Fruit fly (Drosophila melanogaster) whole organism, embryonic: ENCODE data around the gene CG8460.

ENCODE experiments used
- Ada2b ChIP-seq: fragments of 200-800 bp; sonication (Bioruptor generic); IDR thresholded peaks from 2 replicates; pipeline ENCODE4 v1.3.6; 2022; ENCODE audit warnings: missing biosample characterization, missing genetic modification characterization
- Aef1 ChIP-seq: fragments of 200-800 bp; sonication (Bioruptor generic); IDR thresholded peaks from 3 replicates; pipeline ENCODE4 v1.3.6; 2022; ENCODE audit warnings: missing biosample characterization, missing genetic modification characterization
- Atf6 ChIP-seq: fragments of 200-800 bp; sonication (Bioruptor generic); IDR thresholded peaks from 2 replicates; pipeline ENCODE4 v1.3.6; 2022; ENCODE audit warnings: missing biosample characterization, missing genetic modification characterization
- Bteb2 ChIP-seq: fragments of 200-800 bp; sonication (Bioruptor generic); optimal IDR thresholded peaks from 2 replicates; lab custom pipeline; 2016; ENCODE audit warnings: missing biosample characterization, missing genetic modification characterization
- CG10565 ChIP-seq: fragments of 200-800 bp; sonication (Bioruptor generic); optimal IDR thresholded peaks from 3 replicates; lab custom pipeline; 2016; ENCODE audit warnings: missing biosample characterization, mild to moderate bottlenecking, missing genetic modification characterization
- CG11398 ChIP-seq: fragments of 200-800 bp; sonication (Bioruptor generic); optimal IDR thresholded peaks from 2 replicates; lab custom pipeline; 2016; ENCODE audit warnings: missing biosample characterization, missing genetic modification characterization
- CG11696 ChIP-seq: fragments of 200-800 bp; sonication (Bioruptor generic); IDR thresholded peaks from 2 replicates; pipeline ENCODE4 v1.3.6; 2022; ENCODE audit warnings: missing biosample characterization, missing genetic modification characterization
- CG14860 ChIP-seq: fragments of 200-800 bp; sonication (Bioruptor generic); IDR thresholded peaks from 3 replicates; pipeline ENCODE4 v1.3.6; 2022; ENCODE audit warnings: missing biosample characterization, missing genetic modification characterization; ENCODE audit not compliant: partially characterized antibody
- CG15514 ChIP-seq: fragments of 200-800 bp; sonication (Bioruptor generic); optimal IDR thresholded peaks from 3 replicates; lab custom pipeline; 2017; ENCODE audit warnings: missing biosample characterization, missing genetic modification characterization, mild to moderate bottlenecking, moderate library complexity, missing genetic modification reagents
- CG16863 ChIP-seq: fragments of 200-800 bp; sonication (Bioruptor generic); optimal IDR thresholded peaks from 3 replicates; lab custom pipeline; 2016; ENCODE audit warnings: missing biosample characterization, missing genetic modification characterization
- CG17328 ChIP-seq: fragments of 200-800 bp; sonication (Bioruptor generic); IDR thresholded peaks from 2 replicates; pipeline ENCODE4 v1.3.6; 2022; ENCODE audit warnings: missing biosample characterization, missing genetic modification characterization
- CG18619 ChIP-seq: fragments of 200-800 bp; sonication (Bioruptor generic); optimal IDR thresholded peaks from 3 replicates; lab custom pipeline; 2017; ENCODE audit warnings: missing biosample characterization, mild to moderate bottlenecking, missing genetic modification characterization
- CG32767 ChIP-seq: fragments of 200-800 bp; sonication (Bioruptor generic); IDR thresholded peaks from 2 replicates; pipeline ENCODE4 v1.3.6; 2022; ENCODE audit warnings: missing biosample characterization, missing genetic modification characterization
- CG6254 ChIP-seq: fragments of 200-800 bp; sonication (Bioruptor generic); optimal IDR thresholded peaks from 3 replicates; lab custom pipeline; 2017; ENCODE audit warnings: mild to moderate bottlenecking, missing biosample characterization, missing genetic modification reagents, missing genetic modification characterization
- CG7556 ChIP-seq: fragments of 200-800 bp; sonication (Bioruptor generic); optimal IDR thresholded peaks from 2 replicates; lab custom pipeline; 2017; ENCODE audit warnings: missing biosample characterization, mild to moderate bottlenecking, missing genetic modification characterization
- CG7745 ChIP-seq: fragments of 200-800 bp; sonication (Bioruptor generic); optimal IDR thresholded peaks from 2 replicates; lab custom pipeline; 2018; ENCODE audit warnings: missing biosample characterization, mild to moderate bottlenecking, missing genetic modification characterization, moderate library complexity
- CG7928 ChIP-seq: fragments of 200-800 bp; sonication (Bioruptor generic); optimal IDR thresholded peaks from 2 replicates; lab custom pipeline; 2017; ENCODE audit warnings: missing biosample characterization, mild to moderate bottlenecking, missing genetic modification characterization
- CG8478 ChIP-seq: fragments of >200 bp; optimal IDR thresholded peaks from 2 replicates; lab custom pipeline; 2018
- CG9817 ChIP-seq: fragments of 200-800 bp; sonication (Bioruptor generic); optimal IDR thresholded peaks from 2 replicates; lab custom pipeline; 2018; ENCODE audit warnings: missing biosample characterization, mild to moderate bottlenecking, missing genetic modification characterization, moderate library complexity
- CTCF ChIP-seq: fragments of 200-800 bp; sonication (Bioruptor generic); optimal IDR thresholded peaks from 2 replicates; lab custom pipeline; 2017; ENCODE audit warnings: missing biosample characterization, mild to moderate bottlenecking, missing genetic modification characterization, moderate library complexity
- Dp ChIP-seq: fragments of 200-800 bp; sonication (Bioruptor generic); optimal IDR thresholded peaks from 2 replicates; lab custom pipeline; 2018; ENCODE audit warnings: missing biosample characterization, mild to moderate bottlenecking, missing genetic modification characterization, moderate library complexity
- Drgx ChIP-seq: fragments of 200-800 bp; sonication (Bioruptor generic); IDR thresholded peaks from 2 replicates; pipeline ENCODE4 v1.3.6; 2022; ENCODE audit warnings: missing biosample characterization, missing genetic modification characterization
- Elba2 ChIP-seq: fragments of 200-800 bp; sonication (Bioruptor generic); optimal IDR thresholded peaks from 3 replicates; lab custom pipeline; 2016; ENCODE audit warnings: missing biosample characterization, missing genetic modification characterization
- Fer3 ChIP-seq: fragments of 200-800 bp; sonication (Bioruptor generic); optimal IDR thresholded peaks from 2 replicates; lab custom pipeline; 2018; ENCODE audit warnings: missing biosample characterization, mild to moderate bottlenecking, missing genetic modification characterization, moderate library complexity
- HLH54F ChIP-seq: fragments of 200-800 bp; sonication (Bioruptor generic); optimal IDR thresholded peaks from 3 replicates; lab custom pipeline; 2016; ENCODE audit warnings: missing biosample characterization, missing genetic modification characterization
- Lim3 ChIP-seq: fragments of 200-800 bp; sonication (Bioruptor generic); IDR thresholded peaks from 2 replicates; pipeline ENCODE4 v1.3.6; 2022; ENCODE audit warnings: missing biosample characterization, missing genetic modification characterization
- Max ChIP-seq: fragments of 200-800 bp; sonication (Bioruptor generic); optimal IDR thresholded peaks from 2 replicates; lab custom pipeline; 2016; ENCODE audit warnings: missing biosample characterization, mild to moderate bottlenecking, missing genetic modification characterization
- Optix ChIP-seq: fragments of 200-800 bp; sonication (Bioruptor generic); IDR thresholded peaks from 3 replicates; pipeline ENCODE4 v1.3.6; 2022; ENCODE audit warnings: missing biosample characterization, missing genetic modification characterization
- Scr ChIP-seq: fragments of 200-800 bp; sonication (Bioruptor generic); IDR thresholded peaks from 2 replicates; pipeline ENCODE4 v1.3.6; 2022; ENCODE audit warnings: missing biosample characterization, missing genetic modification characterization; ENCODE audit not compliant: partially characterized antibody
- Sry-β ChIP-seq: fragments of 200-800 bp; sonication (Bioruptor generic); optimal IDR thresholded peaks from 2 replicates; lab custom pipeline; 2018; ENCODE audit warnings: missing biosample characterization, mild to moderate bottlenecking, missing genetic modification characterization, moderate library complexity
- ase ChIP-seq: fragments of 200-800 bp; sonication (Bioruptor generic); IDR thresholded peaks from 3 replicates; pipeline ENCODE4 v1.3.6; 2022; ENCODE audit warnings: missing biosample characterization, missing genetic modification characterization
- bcd ChIP-seq: fragments of 200-800 bp; sonication (Bioruptor generic); optimal IDR thresholded peaks from 2 replicates; lab custom pipeline; 2017; ENCODE audit warnings: missing biosample characterization, mild to moderate bottlenecking, missing genetic modification characterization
- bsh ChIP-seq, 2 experiments: fragments of 200-800 bp; sonication (Bioruptor generic); optimal IDR thresholded peaks; 2 replicates each; lab custom pipeline; 2017 to 2018; ENCODE audit warnings: mild to moderate bottlenecking in 2 of 2, missing biosample characterization in 2 of 2, missing genetic modification characterization in 2 of 2, moderate library complexity in 1 of 2
- cato ChIP-seq: fragments of 200-800 bp; sonication (Bioruptor generic); optimal IDR thresholded peaks from 2 replicates; lab custom pipeline; 2016; ENCODE audit warnings: missing biosample characterization, missing genetic modification characterization, borderline replicate concordance
- chif ChIP-seq, 2 experiments: fragments of 200-800 bp; sonication (Bioruptor generic); optimal IDR thresholded peaks; 3 replicates each; lab custom pipeline; 2016; ENCODE audit warnings: missing biosample characterization in 2 of 2, missing genetic modification characterization in 2 of 2
- dmrt11E ChIP-seq: fragments of 200-800 bp; sonication (Bioruptor generic); optimal IDR thresholded peaks from 3 replicates; lab custom pipeline; 2018; ENCODE audit warnings: missing biosample characterization, mild to moderate bottlenecking, missing genetic modification characterization, moderate library complexity
- exex ChIP-seq: fragments of 200-800 bp; sonication (Bioruptor generic); optimal IDR thresholded peaks from 4 replicates; lab custom pipeline; 2018; ENCODE audit warnings: missing biosample characterization, mild to moderate bottlenecking, missing genetic modification characterization, moderate library complexity
- grau ChIP-seq: fragments of 200-800 bp; optimal IDR thresholded peaks from 3 replicates; lab custom pipeline; 2019; ENCODE audit warnings: missing biosample characterization, mild to moderate bottlenecking, missing genetic modification characterization, moderate library complexity
- gsb ChIP-seq: fragments of 200-800 bp; sonication (Bioruptor generic); IDR thresholded peaks from 2 replicates; pipeline ENCODE4 v1.3.6; 2022; ENCODE audit warnings: missing biosample characterization, missing genetic modification characterization
- ind ChIP-seq: fragments of 200-800 bp; sonication (Bioruptor generic); optimal IDR thresholded peaks from 3 replicates; lab custom pipeline; 2016; ENCODE audit warnings: missing biosample characterization, missing genetic modification characterization
- ken ChIP-seq: fragments of 200-800 bp; sonication (Bioruptor generic); IDR thresholded peaks from 3 replicates; pipeline ENCODE4 v1.3.6; 2022; ENCODE audit warnings: missing biosample characterization, missing genetic modification characterization
- pum ChIP-seq: fragments of 200-800 bp; sonication (Bioruptor generic); optimal IDR thresholded peaks from 2 replicates; lab custom pipeline; 2016; ENCODE audit warnings: missing biosample characterization, missing genetic modification characterization
- seq ChIP-seq: fragments of 200-800 bp; sonication (Bioruptor generic); IDR thresholded peaks from 2 replicates; pipeline ENCODE4 v1.3.6; 2022; ENCODE audit warnings: missing biosample characterization, missing genetic modification characterization
- shn ChIP-seq: fragments of 200-800 bp; sonication (Bioruptor generic); optimal IDR thresholded peaks from 3 replicates; lab custom pipeline; 2016; ENCODE audit warnings: missing biosample characterization, missing genetic modification characterization
- sisA ChIP-seq: fragments of 200-800 bp; sonication (Bioruptor generic); IDR thresholded peaks from 2 replicates; pipeline ENCODE4 v1.3.6; 2022; ENCODE audit warnings: missing biosample characterization, missing genetic modification characterization
- slou ChIP-seq: fragments of 200-800 bp; sonication (Bioruptor generic); optimal IDR thresholded peaks from 3 replicates; lab custom pipeline; 2016; ENCODE audit warnings: missing biosample characterization, missing genetic modification characterization
- sob ChIP-seq: fragments of 200-800 bp; sonication (Bioruptor generic); IDR thresholded peaks from 2 replicates; pipeline ENCODE4 v1.3.6; 2022; ENCODE audit warnings: missing biosample characterization, missing genetic modification characterization
- tin ChIP-seq: fragments of 200-800 bp; sonication (Bioruptor generic); optimal IDR thresholded peaks from 3 replicates; lab custom pipeline; 2016; ENCODE audit warnings: missing biosample characterization, missing genetic modification characterization
- unc-4 ChIP-seq: fragments of 200-800 bp; sonication (Bioruptor generic); IDR thresholded peaks from 2 replicates; pipeline ENCODE4 v1.3.6; 2022; ENCODE audit warnings: missing biosample characterization, missing genetic modification characterization; ENCODE audit not compliant: partially characterized antibody
- wek ChIP-seq: fragments of 200-800 bp; sonication (Bioruptor generic); optimal IDR thresholded peaks from 3 replicates; lab custom pipeline; 2018; ENCODE audit warnings: missing biosample characterization, mild to moderate bottlenecking, missing genetic modification characterization, moderate library complexity

The CG8460 gene

DNA sequence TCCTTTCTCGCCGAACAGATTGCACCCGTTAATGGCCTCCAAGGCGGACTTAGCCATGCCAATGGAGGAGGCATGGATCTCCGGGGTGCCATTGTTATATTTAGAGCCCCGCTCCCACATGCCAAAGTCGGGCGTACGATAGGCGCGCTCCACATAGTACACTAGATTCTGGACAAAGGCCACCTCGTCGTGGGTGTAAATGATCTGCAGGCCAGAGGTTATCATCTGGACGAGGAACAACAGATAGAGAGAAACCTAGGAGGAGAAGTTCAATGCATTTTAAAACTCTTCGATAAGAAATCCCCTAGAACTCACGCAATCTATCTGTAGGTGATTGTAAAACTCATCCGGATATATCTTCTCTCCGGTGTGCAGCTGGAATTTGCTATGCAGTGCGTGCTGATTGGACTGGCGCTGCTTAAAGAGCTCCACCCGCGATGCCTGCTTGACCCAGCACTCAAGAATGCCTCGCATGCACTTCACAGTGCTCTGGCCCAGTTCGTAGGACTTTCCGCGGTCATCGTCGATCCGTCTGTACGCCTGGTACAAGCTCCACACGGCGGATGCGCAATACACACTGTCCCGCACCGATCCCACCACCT is 1.2 kb upstream of the CG8460 start:
- peak; percentile 31; the same call in 1 of the 3 replicates for TF ChIP-seq ken (GFP tag; lab: Robert Waterston, UW)
- 0 out of 3 replicates have a peak, but pooled peaks have one; percentile 35 for TF ChIP-seq CG14860 (GFP tag; lab: Robert Waterston, UW)
- TF ChIP-seq Fer3 = no peak
- no peak for TF ChIP-seq dmrt11E (tag; lab: Kevin White, UChicago)

DNA sequence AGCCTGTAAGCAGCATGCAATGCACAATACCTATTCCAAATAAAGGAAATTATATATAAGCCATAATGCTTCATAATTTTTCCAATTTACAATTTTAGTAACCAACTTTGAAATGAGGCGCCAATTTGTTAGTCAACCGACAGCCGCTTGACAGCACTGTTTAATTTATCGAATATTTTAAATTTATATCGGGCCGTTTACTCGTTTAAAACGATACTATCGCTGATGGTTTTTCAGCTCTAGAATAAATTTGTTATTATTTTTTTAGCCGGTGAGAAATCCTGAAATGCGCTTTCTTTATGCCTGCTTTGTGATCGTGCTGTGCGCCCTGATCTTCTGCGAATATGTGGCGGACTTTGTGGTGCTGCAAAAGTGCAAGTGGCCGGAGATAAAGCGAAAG is 1.8 kb downstream of the CG8460 start, which contains the start of gene PGAP5:
PGAP5 (plus strand) TSS at position 126 of the 400 bp plus-strand sequence.
- no peak for TF ChIP-seq CG32767 (GFP tag; lab: Robert Waterston, UW)
- no peak for TF ChIP-seq sisA
- no peak for TF ChIP-seq CTCF (GFP tag; lab: Kevin White, UChicago)
- TF ChIP-seq CG9817 (tag; lab: Kevin White, UChicago) = no peak
- TF ChIP-seq ken (GFP tag; lab: Robert Waterston, UW) = no peak
- no peak for TF ChIP-seq pum (GFP tag; lab: Kevin White, UChicago)
- no peak for TF ChIP-seq cato (GFP tag; lab: Kevin White, UChicago)
- TF ChIP-seq CG11398 (GFP tag; lab: Kevin White, UChicago) = no peak
- no peak for TF ChIP-seq Aef1 (GFP tag; lab: Robert Waterston, UW)
- no peak for TF ChIP-seq Lim3
- no peak for TF ChIP-seq CG18619 (GFP tag; lab: Kevin White, UChicago)
- no peak for TF ChIP-seq CG10565 (GFP tag; lab: Kevin White, UChicago)
- TF ChIP-seq Elba2 = no peak
- peak; percentile 96 for TF ChIP-seq Dp (GFP tag; lab: Kevin White, UChicago)
- TF ChIP-seq sob = peak; percentile 62
- no peak for TF ChIP-seq CG17328 (GFP tag; lab: Robert Waterston, UW)
- TF ChIP-seq bcd = no peak
- TF ChIP-seq slou = no peak
- no peak for TF ChIP-seq gsb
- TF ChIP-seq grau (tag; lab: Kevin White, UChicago) = no peak
- TF ChIP-seq CG6254 (GFP tag; lab: Kevin White, UChicago) = no peak
- no peak for TF ChIP-seq CG11696 (GFP tag; lab: Robert Waterston, UW)
- TF ChIP-seq Scr = peak; percentile 93
- no peak for TF ChIP-seq bsh (GFP tag; optimal IDR thresholded peaks at IDR 0.05; lab: Kevin White, UChicago)
- no peak for TF ChIP-seq Ada2b (GFP tag; lab: Robert Waterston, UW)
- no peak for TF ChIP-seq Optix
- TF ChIP-seq CG7745 (tag; lab: Kevin White, UChicago) = no peak
- TF ChIP-seq CG8478 = no peak
- no peak for TF ChIP-seq shn
- TF ChIP-seq unc-4 (GFP tag; lab: Robert Waterston, UW) = peak; percentile 98
- TF ChIP-seq exex (tag; lab: Kevin White, UChicago) = no peak
- TF ChIP-seq Max = peak; percentile 27
- no peak for TF ChIP-seq Sry-β (GFP tag; lab: Kevin White, UChicago)
- peak; percentile 69 for TF ChIP-seq CG15514
- TF ChIP-seq tin (GFP tag; lab: Kevin White, UChicago) = no peak
- no peak for TF ChIP-seq wek (GFP tag; lab: Kevin White, UChicago)
- no peak for TF ChIP-seq Drgx (GFP tag; lab: Robert Waterston, UW)
- no peak for TF ChIP-seq ase (GFP tag; lab: Robert Waterston, UW)
- TF ChIP-seq CG7928 = no peak
- no peak for TF ChIP-seq ind (GFP tag; lab: Kevin White, UChicago)
- no peak for TF ChIP-seq HLH54F (GFP tag; lab: Kevin White, UChicago)
- no peak for TF ChIP-seq Atf6
- TF ChIP-seq seq (GFP tag; lab: Robert Waterston, UW) = no peak
- TF ChIP-seq chif (GFP tag; optimal IDR thresholded peaks at IDR 0.05; lab: Kevin White, UChicago) = no peak
- TF ChIP-seq CG7556 (GFP tag; lab: Kevin White, UChicago) = no peak
- TF ChIP-seq CG16863 (GFP tag; lab: Kevin White, UChicago) = peak; percentile 34
- TF ChIP-seq Bteb2 (GFP tag; lab: Kevin White, UChicago) = no peak
